Fruit fly (Drosophila melanogaster): ENCODE data around the gene Miox.

DNA sequence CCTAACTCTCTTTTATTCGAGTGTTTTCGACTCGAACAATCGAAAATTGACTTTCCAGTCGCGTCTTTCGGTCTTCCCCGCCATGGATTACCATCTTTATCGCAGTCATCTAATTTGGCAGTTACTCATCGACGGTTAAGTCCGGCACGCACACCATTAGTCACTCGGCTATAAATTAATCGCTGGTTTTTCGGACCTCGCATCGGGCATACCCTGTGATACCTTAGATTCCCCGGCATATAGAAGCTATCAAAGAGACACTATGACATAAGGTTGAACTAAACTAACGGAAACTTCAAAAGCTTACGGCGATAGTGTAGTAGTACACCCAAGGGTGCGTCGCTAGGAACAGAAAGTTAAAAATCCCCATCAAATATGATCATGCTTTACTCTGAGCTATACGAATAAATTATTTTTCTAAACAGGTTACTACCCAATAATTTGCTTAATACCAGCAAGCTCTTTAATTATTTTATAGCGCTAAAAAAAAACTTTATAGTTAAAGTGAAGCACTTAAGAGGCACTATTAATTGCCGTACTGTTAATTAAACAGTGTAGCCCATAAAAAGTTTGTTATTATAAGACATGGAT lies 5.8 kb upstream of the Miox start:
- no peak for TF ChIP-seq CG12605 (GFP tag; IDR thresholded peaks at IDR 0.05)
- no peak for TF ChIP-seq CG9948 (tag; optimal IDR thresholded peaks at IDR 0.05)
- TF ChIP-seq EcR (GFP tag; optimal IDR thresholded peaks at IDR 0.05), result no peak
- no peak for TF ChIP-seq Ets98B (GFP tag; IDR thresholded peaks at IDR 0.05)
- no peak for TF ChIP-seq gl (tag; optimal IDR thresholded peaks at IDR 0.05)
- TF ChIP-seq CG8301 (tag; optimal IDR thresholded peaks at IDR 0.05), result no peak
- TF ChIP-seq CG8159 (tag; optimal IDR thresholded peaks at IDR 0.05), result no peak
- no peak for TF ChIP-seq CG17806 (tag; optimal IDR thresholded peaks at IDR 0.05)
- TF ChIP-seq D1 (tag; optimal IDR thresholded peaks at IDR 0.05), result no peak
- TF ChIP-seq Pif1B (GFP tag; optimal IDR thresholded peaks at IDR 0.05), result no peak
